Worm (Caenorhabditis elegans) whole organism, late embryonic: ENCODE measurements around the gene F43C11.10.

Experiments
- C08G9.2 ChIP-seq: sonication (generic microtip); optimal IDR thresholded peaks from 2 replicates; lab custom pipeline; 2016; ENCODE audit warnings: mild to moderate bottlenecking, missing genetic modification characterization, moderate library complexity, missing compliant biosample characterization
- T23F11.4 ChIP-seq: fragments of 200-800 bp; sonication (Bioruptor generic); optimal IDR thresholded peaks from 2 replicates; lab custom pipeline; 2018; ENCODE audit warnings: mild to moderate bottlenecking, missing genetic modification characterization, missing compliant biosample characterization
- Y22D7AL.16 ChIP-seq: sonication (generic microtip); optimal IDR thresholded peaks from 2 replicates; lab custom pipeline; 2016; ENCODE audit warnings: missing genetic modification characterization, missing compliant biosample characterization
- ahr-1 ChIP-seq: sonication (generic microtip); optimal IDR thresholded peaks from 2 replicates; lab custom pipeline; 2016; ENCODE audit warnings: missing genetic modification characterization, missing compliant biosample characterization
- ama-1 ChIP-seq: fragments of 150-350 bp; optimal IDR thresholded peaks from 2 replicates; lab custom pipeline; 2014
- ceh-14 ChIP-seq: sonication (generic microtip); optimal IDR thresholded peaks from 2 replicates; lab custom pipeline; 2016; ENCODE audit warnings: missing genotype, missing genetic modification characterization, missing compliant biosample characterization
- ceh-19 ChIP-seq: fragments of 200-800 bp; sonication (Bioruptor generic); optimal IDR thresholded peaks from 2 replicates; lab custom pipeline; 2018; ENCODE audit warnings: mild to moderate bottlenecking, missing genetic modification characterization, missing compliant biosample characterization
- ceh-2 ChIP-seq: sonication (generic microtip); optimal IDR thresholded peaks from 2 replicates; lab custom pipeline; 2016; ENCODE audit warnings: missing genotype, missing genetic modification characterization, missing compliant biosample characterization
- ceh-22 ChIP-seq: sonication (generic microtip); optimal IDR thresholded peaks from 2 replicates; lab custom pipeline; 2017; ENCODE audit warnings: missing biosample characterization, missing genetic modification characterization
- ceh-31 ChIP-seq: sonication (generic microtip); optimal IDR thresholded peaks from 2 replicates; lab custom pipeline; 2016; ENCODE audit warnings: missing genetic modification characterization, missing compliant biosample characterization
- ceh-48 ChIP-seq: sonication (generic microtip); optimal IDR thresholded peaks from 2 replicates; lab custom pipeline; 2016; ENCODE audit warnings: missing genetic modification characterization, inconsistent platforms, missing compliant biosample characterization
- dmd-4 ChIP-seq: sonication (generic microtip); optimal IDR thresholded peaks from 2 replicates; lab custom pipeline; 2016; ENCODE audit warnings: borderline replicate concordance, missing genetic modification characterization, missing compliant biosample characterization
- dve-1 ChIP-seq: sonication (generic microtip); optimal IDR thresholded peaks from 2 replicates; lab custom pipeline; 2017; ENCODE audit warnings: antibody characterized with exemption, mild to moderate bottlenecking, missing genetic modification characterization, missing compliant biosample characterization
- elt-2 ChIP-seq: sonication (generic microtip); optimal IDR thresholded peaks from 2 replicates; lab custom pipeline; 2016; ENCODE audit warnings: missing genetic modification reagents, missing genetic modification characterization, missing compliant biosample characterization
- elt-4 ChIP-seq: sonication (generic microtip); optimal IDR thresholded peaks from 2 replicates; lab custom pipeline; 2016; ENCODE audit warnings: missing genetic modification characterization, missing compliant biosample characterization
- eyg-1 ChIP-seq: sonication (generic microtip); optimal IDR thresholded peaks from 2 replicates; lab custom pipeline; 2016; ENCODE audit warnings: missing genotype, missing genetic modification characterization, missing compliant biosample characterization
- fkh-10 ChIP-seq: fragments of 150-350 bp; optimal IDR thresholded peaks from 2 replicates; lab custom pipeline; 2014; ENCODE audit warnings: missing biosample characterization, missing genetic modification reagents, missing genetic modification characterization
- fkh-6 ChIP-seq: sonication (generic microtip); optimal IDR thresholded peaks from 2 replicates; lab custom pipeline; 2016; ENCODE audit warnings: missing genetic modification characterization, missing compliant biosample characterization
- hlh-13 ChIP-seq: fragments of 200-800 bp; sonication (Bioruptor generic); optimal IDR thresholded peaks from 2 replicates; lab custom pipeline; 2018; ENCODE audit warnings: mild to moderate bottlenecking, missing genetic modification characterization, missing compliant biosample characterization
- hlh-6 ChIP-seq: sonication (generic microtip); optimal IDR thresholded peaks from 2 replicates; lab custom pipeline; 2016; ENCODE audit warnings: missing genotype, missing genetic modification characterization, missing compliant biosample characterization
- hlh-8 ChIP-seq: sonication (generic microtip); optimal IDR thresholded peaks from 2 replicates; lab custom pipeline; 2016; ENCODE audit warnings: missing genotype, missing genetic modification characterization, missing compliant biosample characterization
- lin-11 ChIP-seq: fragments of 200-800 bp; sonication (Bioruptor generic); optimal IDR thresholded peaks from 2 replicates; lab custom pipeline; 2018; ENCODE audit warnings: mild to moderate bottlenecking, missing genetic modification characterization, missing compliant biosample characterization
- madf-2 ChIP-seq: sonication (generic microtip); optimal IDR thresholded peaks from 2 replicates; lab custom pipeline; 2017; ENCODE audit warnings: missing genetic modification characterization, missing compliant biosample characterization
- mec-3 ChIP-seq: sonication (generic microtip); optimal IDR thresholded peaks from 2 replicates; lab custom pipeline; 2016; ENCODE audit warnings: borderline replicate concordance, missing genetic modification characterization, missing compliant biosample characterization
- nfya-1 ChIP-seq: sonication (generic microtip); optimal IDR thresholded peaks from 2 replicates; lab custom pipeline; 2017; ENCODE audit warnings: missing genetic modification characterization, mild to moderate bottlenecking, missing compliant biosample characterization, antibody characterized with exemption, moderate library complexity
- npax-4 ChIP-seq: sonication (generic microtip); optimal IDR thresholded peaks from 2 replicates; lab custom pipeline; 2016; ENCODE audit warnings: missing genetic modification characterization, missing compliant biosample characterization
- pros-1 ChIP-seq: fragments of 150-350 bp; optimal IDR thresholded peaks from 2 replicates; lab custom pipeline; 2014; ENCODE audit warnings: missing biosample characterization, missing genetic modification reagents, missing genetic modification characterization
- rnt-1 ChIP-seq: sonication (generic microtip); optimal IDR thresholded peaks from 2 replicates; lab custom pipeline; 2016; ENCODE audit warnings: missing genetic modification characterization, missing compliant biosample characterization
- sdc-2 ChIP-seq: sonication (generic microtip); optimal IDR thresholded peaks from 2 replicates; lab custom pipeline; 2016; ENCODE audit warnings: missing genotype, missing genetic modification characterization, missing compliant biosample characterization
- sox-2 ChIP-seq: fragments of 200-800 bp; sonication (Bioruptor generic); IDR thresholded peaks from 2 replicates; pipeline ENCODE4 v1.3.6; 2022; ENCODE audit warnings: missing genetic modification reagents, missing genetic modification characterization, missing compliant biosample characterization
- tbx-2 ChIP-seq: sonication (generic microtip); optimal IDR thresholded peaks from 2 replicates; lab custom pipeline; 2016; ENCODE audit warnings: missing genetic modification characterization, missing compliant biosample characterization
- ttx-3 ChIP-seq: sonication (generic microtip); optimal IDR thresholded peaks from 2 replicates; lab custom pipeline; 2016; ENCODE audit warnings: missing genetic modification reagents, missing genetic modification characterization, missing compliant biosample characterization
- unc-3 ChIP-seq, 2 experiments: fragments of 200-800 bp in 1 of 2; sonication (Bioruptor generic) in 1 of 2; sonication (generic microtip) in 1 of 2; conservative IDR thresholded peaks in 1 of 2; optimal IDR thresholded peaks in 1 of 2; 2 replicates each; pipeline versions ENCODE4 v1.3.6 to Lab custom; 2016 to 2022; ENCODE audit warnings: missing compliant biosample characterization in 2 of 2, missing genetic modification characterization in 2 of 2, missing genetic modification reagents in 1 of 2
- unc-55 ChIP-seq: sonication (generic microtip); optimal IDR thresholded peaks from 2 replicates; lab custom pipeline; 2017; ENCODE audit warnings: missing biosample characterization, missing genetic modification reagents, missing genetic modification characterization
- unc-86 ChIP-seq: sonication (generic microtip); optimal IDR thresholded peaks from 2 replicates; lab custom pipeline; 2016; ENCODE audit warnings: missing genetic modification characterization, missing compliant biosample characterization
- ztf-16 ChIP-seq: sonication (generic microtip); optimal IDR thresholded peaks from 2 replicates; lab custom pipeline; 2017; ENCODE audit warnings: missing genetic modification characterization, missing compliant biosample characterization

Gene F43C11.10

ce11 chrII:2335572-2335971, 16.9 kb downstream of the F43C11.10 start, which contains the start of gene F43C11.7:
F43C11.7 (plus strand) TSS chrII:2335897.
- TF ChIP-seq sdc-2 (tag; lab: Kevin White, UChicago) (no peak), ama-1 (no peak), unc-55 (no peak), dmd-4 (tag; lab: Kevin White, UChicago) (no peak), fkh-6 (tag; lab: Kevin White, UChicago) (no peak), rnt-1 (tag; lab: Kevin White, UChicago) (no peak), lin-11 (no peak), sox-2 (GFP tag; lab: Robert Waterston, UW) (no peak), ceh-2 (tag; lab: Kevin White, UChicago) (no peak), elt-2 (no peak), npax-4 (tag; lab: Kevin White, UChicago) (no peak), ceh-14 (tag; lab: Kevin White, UChicago) (no peak), C08G9.2 (tag; lab: Kevin White, UChicago) (no peak), hlh-6 (tag; lab: Kevin White, UChicago) (no peak), Y22D7AL.16 (tag; lab: Kevin White, UChicago) (no peak), ceh-19 (GFP tag; lab: Kevin White, UChicago) (no peak), ttx-3 (tag; lab: Kevin White, UChicago) (no peak)

- TF ChIP-seq fkh-10 (no peak), ama-1 (no peak), ttx-3 (tag; lab: Kevin White, UChicago) (no peak), npax-4 (tag; lab: Kevin White, UChicago) (no peak), elt-4 (tag; lab: Kevin White, UChicago) (no peak), sox-2 (GFP tag; lab: Robert Waterston, UW) (no peak), ceh-48 (tag; lab: Kevin White, UChicago) (no peak), dve-1 (tag; lab: Kevin White, UChicago) (no peak), mec-3 (tag; lab: Kevin White, UChicago) (no peak), ceh-31 (tag; lab: Kevin White, UChicago) (no peak), eyg-1 (no peak), unc-3 (GFP tag; conservative IDR thresholded peaks at IDR 0.05; lab: Robert Waterston, UW) (no peak), unc-3 (tag; optimal IDR thresholded peaks at IDR 0.05; lab: Kevin White, UChicago) (no peak)
Measured at ce11 chrII:2332220-2332619, 20.2 kb downstream of the F43C11.10 start, which contains the start of gene F43C11.8. F43C11.8 (plus strand) TSS chrII:2332520.

ce11 chrII:2330462-2330861, 22.0 kb downstream of the F43C11.10 start:
- TF ChIP-seq nfya-1 (tag; lab: Kevin White, UChicago): no peak
- no peak for TF ChIP-seq dmd-4 (tag; lab: Kevin White, UChicago)
- no peak for TF ChIP-seq ahr-1 (tag; lab: Kevin White, UChicago)
- no peak for TF ChIP-seq rnt-1 (tag; lab: Kevin White, UChicago)
- no peak for TF ChIP-seq ceh-48 (tag; lab: Kevin White, UChicago)
- no peak for TF ChIP-seq tbx-2 (tag; lab: Kevin White, UChicago)
- no peak for TF ChIP-seq ztf-16 (tag; lab: Kevin White, UChicago)
- TF ChIP-seq unc-86 (tag; lab: Kevin White, UChicago): no peak
- TF ChIP-seq ttx-3 (tag; lab: Kevin White, UChicago): no peak
- TF ChIP-seq sdc-2 (tag; lab: Kevin White, UChicago): no peak
- no peak for TF ChIP-seq ceh-22
- no peak for TF ChIP-seq pros-1 (tag; lab: Kevin White, UChicago)
- TF ChIP-seq madf-2 (tag; lab: Kevin White, UChicago): no peak
- no peak for TF ChIP-seq hlh-8 (tag; lab: Kevin White, UChicago)
- no peak for TF ChIP-seq T23F11.4 (GFP tag; lab: Kevin White, UChicago)
- no peak for TF ChIP-seq hlh-13 (GFP tag; lab: Kevin White, UChicago)
